Fruit fly (Drosophila melanogaster) whole organism, pupa: Measurements from ENCODE around the gene CG17782.

Experiments used
- CG12605 ChIP-seq: fragments of 200-800 bp; sonication (Bioruptor generic); IDR thresholded peaks from 2 replicates; pipeline ENCODE4 v1.3.6; 2022; ENCODE audit warnings: missing biosample characterization, missing genetic modification characterization
- CG17806 ChIP-seq: fragments of 200-800 bp; sonication (Bioruptor generic); optimal IDR thresholded peaks from 2 replicates; lab custom pipeline; 2018; ENCODE audit warnings: missing biosample characterization, mild to moderate bottlenecking, missing genetic modification characterization, moderate library complexity
- CG34367 ChIP-seq: fragments of 200-800 bp; sonication (Bioruptor generic); optimal IDR thresholded peaks from 2 replicates; lab custom pipeline; 2018; ENCODE audit warnings: missing biosample characterization, mild to moderate bottlenecking, missing genetic modification characterization
- CG4496 ChIP-seq: fragments of 200-800 bp; sonication (Bioruptor generic); IDR thresholded peaks from 3 replicates; pipeline ENCODE4 v1.3.6; 2022; ENCODE audit warnings: missing biosample characterization, missing genetic modification characterization
- D1 ChIP-seq: fragments of 200-800 bp; sonication (Bioruptor generic); optimal IDR thresholded peaks from 2 replicates; lab custom pipeline; 2018; ENCODE audit warnings: missing biosample characterization, mild to moderate bottlenecking, missing genetic modification characterization, moderate library complexity
- rn ChIP-seq: fragments of 200-800 bp; sonication (Bioruptor generic); IDR thresholded peaks from 2 replicates; pipeline ENCODE4 v1.3.6; 2022; ENCODE audit warnings: missing biosample characterization, missing genetic modification characterization

DNA sequence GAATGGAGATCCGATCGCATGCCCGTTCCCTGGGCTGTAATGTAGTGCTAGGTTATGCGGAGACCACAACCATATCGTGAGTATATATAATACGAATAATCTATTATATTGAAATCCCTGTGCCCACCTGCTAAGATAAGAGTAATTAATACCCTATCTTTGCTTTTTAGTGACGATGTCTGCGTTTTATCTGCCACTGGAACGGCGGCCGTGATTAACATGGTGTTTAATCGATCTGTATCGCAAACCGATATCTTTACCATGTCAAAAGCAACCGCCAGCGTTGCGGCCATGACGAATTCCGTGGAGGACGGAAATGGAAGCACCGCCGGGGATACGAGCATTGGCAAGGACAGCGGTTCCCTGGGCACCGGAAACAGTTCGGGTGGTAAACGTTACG, 19.1 kb downstream of the CG17782 start:
- TF ChIP-seq CG34367 (tag; lab: Kevin White, UChicago) (no peak), CG4496 (no peak), CG17806 (tag; lab: Kevin White, UChicago) (no peak), rn (no peak), CG12605 (GFP tag; lab: Robert Waterston, UW) (no peak), D1 (no peak)
